Worm (Caenorhabditis elegans) whole organism, early embryonic: ENCODE results near the gene F40G9.5.

Source experiments
- B0310.2 ChIP-seq: sonication (generic microtip); optimal IDR thresholded peaks from 2 replicates; lab custom pipeline; 2016; ENCODE audit warnings: mild to moderate bottlenecking, missing genetic modification characterization, missing compliant biosample characterization
- F13C5.2 ChIP-seq: sonication (generic microtip); optimal IDR thresholded peaks from 2 replicates; lab custom pipeline; 2017; ENCODE audit warnings: mild to moderate bottlenecking, missing genetic modification characterization, inconsistent platforms, missing compliant biosample characterization
- aly-1 ChIP-seq: sonication (generic microtip); optimal IDR thresholded peaks from 2 replicates; lab custom pipeline; 2016; ENCODE audit warnings: missing genetic modification characterization, missing compliant biosample characterization
- ama-1 ChIP-seq: fragments of 150-350 bp; optimal IDR thresholded peaks from 2 replicates; lab custom pipeline; 2014
- ceh-13 ChIP-seq: fragments of 200-800 bp; sonication (Bioruptor generic); optimal IDR thresholded peaks from 2 replicates; lab custom pipeline; 2018; ENCODE audit warnings: mild to moderate bottlenecking, missing genetic modification characterization, missing compliant biosample characterization
- ceh-36 ChIP-seq: sonication (generic microtip); optimal IDR thresholded peaks from 2 replicates; lab custom pipeline; 2016; ENCODE audit warnings: missing genetic modification characterization, inconsistent platforms, missing compliant biosample characterization
- ets-7 ChIP-seq: sonication (generic microtip); optimal IDR thresholded peaks from 2 replicates; lab custom pipeline; 2016; ENCODE audit warnings: missing genotype, missing genetic modification characterization, missing compliant biosample characterization
- flt-1 ChIP-seq: fragments of 200-800 bp; sonication (Bioruptor generic); IDR thresholded peaks from 2 replicates; pipeline ENCODE4 v1.3.6; 2022; ENCODE audit warnings: missing genetic modification characterization, missing compliant biosample characterization
- hmbx-1 ChIP-seq: sonication (generic microtip); optimal IDR thresholded peaks from 2 replicates; lab custom pipeline; 2016; ENCODE audit warnings: mild to moderate bottlenecking, missing genetic modification characterization, missing compliant biosample characterization
- hmg-4 ChIP-seq: fragments of 200-800 bp; sonication (Bioruptor generic); optimal IDR thresholded peaks from 2 replicates; lab custom pipeline; 2018; ENCODE audit warnings: mild to moderate bottlenecking, missing genetic modification characterization, missing compliant biosample characterization
- hnd-1 ChIP-seq: sonication (generic microtip); optimal IDR thresholded peaks from 2 replicates; lab custom pipeline; 2016; ENCODE audit warnings: missing genetic modification characterization, missing compliant biosample characterization
- pes-1 ChIP-seq: fragments of 200-800 bp; sonication (Bioruptor generic); IDR thresholded peaks from 2 replicates; pipeline ENCODE4 v1.3.6; 2022; ENCODE audit warnings: missing genetic modification reagents, missing genetic modification characterization, missing compliant biosample characterization
- scrt-1 ChIP-seq: fragments of 200-800 bp; sonication (Bioruptor generic); IDR thresholded peaks from 2 replicates; pipeline ENCODE4 v1.3.6; 2022; ENCODE audit warnings: missing genetic modification characterization, missing compliant biosample characterization
- sea-1 ChIP-seq: fragments of 200-800 bp; sonication (Bioruptor generic); conservative IDR thresholded peaks from 2 replicates; pipeline ENCODE4 v1.3.6; 2022; ENCODE audit warnings: missing genetic modification characterization, missing compliant biosample characterization
- tbx-11 ChIP-seq: fragments of 200-800 bp; sonication (Bioruptor generic); IDR thresholded peaks from 2 replicates; pipeline ENCODE4 v1.3.6; 2022; ENCODE audit warnings: missing genetic modification characterization, missing compliant biosample characterization
- tbx-37 ChIP-seq: fragments of 200-800 bp; sonication (Bioruptor generic); conservative IDR thresholded peaks from 2 replicates; pipeline ENCODE4 v1.3.6; 2022; ENCODE audit warnings: missing genetic modification reagents, missing genetic modification characterization, missing compliant biosample characterization
- tra-4 ChIP-seq: sonication (generic microtip); optimal IDR thresholded peaks from 2 replicates; lab custom pipeline; 2017; ENCODE audit warnings: missing genetic modification characterization, missing compliant biosample characterization

The F40G9.5 gene

DNA sequence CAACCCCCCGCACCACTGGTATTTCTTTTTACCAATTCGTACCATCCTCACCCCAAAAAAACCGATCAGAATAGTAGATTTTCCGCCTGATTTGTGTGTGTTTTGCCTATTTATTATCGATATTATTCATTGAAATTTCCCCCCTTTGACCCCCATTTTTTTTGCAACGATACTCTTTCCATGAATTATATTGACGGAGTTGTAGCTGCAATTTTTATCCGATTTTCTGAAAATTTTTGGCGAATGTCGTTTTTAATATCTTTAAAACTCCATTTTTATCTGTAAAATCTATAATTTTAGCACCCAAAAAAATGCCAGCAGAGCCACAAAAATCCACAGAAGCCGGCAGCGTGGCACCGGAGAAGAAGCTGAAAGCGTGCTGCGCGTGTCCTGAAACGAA is 9.6 kb downstream of the F40G9.5 start, which contains the start of gene cox-17:
Gene cox-17, plus strand, starts transcription at position 301 of the 400 bp plus-strand sequence.
- TF ChIP-seq tra-4 (tag; lab: Kevin White, UChicago) (no peak), ceh-36 (tag; lab: Kevin White, UChicago) (no peak), pes-1 (GFP tag; lab: Robert Waterston, UW) (no peak), ets-7 (tag; lab: Kevin White, UChicago) (no peak), sea-1 (GFP tag; lab: Robert Waterston, UW) (no peak), tbx-37 (GFP tag; lab: Robert Waterston, UW) (no peak), ama-1 (lab: Kevin White, UChicago) (no peak), flt-1 (GFP tag; lab: Robert Waterston, UW) (no peak), F13C5.2 (tag; lab: Kevin White, UChicago) (no peak), tbx-11 (no peak), hnd-1 (tag; lab: Kevin White, UChicago) (no peak), hmbx-1 (tag; lab: Kevin White, UChicago) (no peak), ceh-13 (GFP tag; lab: Kevin White, UChicago) (no peak), B0310.2 (no peak), scrt-1 (GFP tag; lab: Robert Waterston, UW) (no peak)

DNA sequence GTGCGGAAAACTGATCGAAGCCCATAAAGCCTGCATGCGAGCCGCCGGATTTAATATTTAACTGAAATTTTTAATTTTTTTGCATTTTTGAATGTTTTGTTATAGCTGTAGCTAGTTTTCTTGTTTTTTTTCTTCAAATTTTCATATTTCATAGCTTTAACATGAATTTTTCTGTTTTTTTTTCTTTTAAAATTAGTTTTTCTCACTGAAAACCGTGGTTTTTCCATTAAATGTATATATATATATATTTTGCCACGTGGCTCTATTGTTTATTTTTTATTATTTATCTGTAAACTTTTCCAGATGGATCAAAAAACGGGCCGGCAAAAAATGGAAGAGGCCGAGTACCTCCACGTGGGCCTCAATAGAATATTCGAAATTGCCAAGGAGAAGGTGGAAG is 10.7 kb downstream of the F40G9.5 start, which contains the start of gene sec-20:
Gene sec-20, plus strand, starts transcription at position 301 of the 400 bp plus-strand sequence.
- TF ChIP-seq ets-7 (tag; lab: Kevin White, UChicago) (no peak), F13C5.2 (tag; lab: Kevin White, UChicago) (no peak), ceh-36 (tag; lab: Kevin White, UChicago) (no peak), ceh-13 (GFP tag; lab: Kevin White, UChicago) (no peak), scrt-1 (GFP tag; lab: Robert Waterston, UW) (no peak), tbx-11 (no peak), hnd-1 (tag; lab: Kevin White, UChicago) (no peak), flt-1 (GFP tag; lab: Robert Waterston, UW) (no peak), sea-1 (GFP tag; lab: Robert Waterston, UW) (no peak), hmg-4 (GFP tag; lab: Kevin White, UChicago) (no peak), hmbx-1 (tag; lab: Kevin White, UChicago) (no peak), tbx-37 (GFP tag; lab: Robert Waterston, UW) (no peak), aly-1 (tag; lab: Kevin White, UChicago) (no peak), pes-1 (GFP tag; lab: Robert Waterston, UW) (no peak), tra-4 (tag; lab: Kevin White, UChicago) (no peak), ama-1 (lab: Kevin White, UChicago) (no peak), B0310.2 (no peak)

DNA sequence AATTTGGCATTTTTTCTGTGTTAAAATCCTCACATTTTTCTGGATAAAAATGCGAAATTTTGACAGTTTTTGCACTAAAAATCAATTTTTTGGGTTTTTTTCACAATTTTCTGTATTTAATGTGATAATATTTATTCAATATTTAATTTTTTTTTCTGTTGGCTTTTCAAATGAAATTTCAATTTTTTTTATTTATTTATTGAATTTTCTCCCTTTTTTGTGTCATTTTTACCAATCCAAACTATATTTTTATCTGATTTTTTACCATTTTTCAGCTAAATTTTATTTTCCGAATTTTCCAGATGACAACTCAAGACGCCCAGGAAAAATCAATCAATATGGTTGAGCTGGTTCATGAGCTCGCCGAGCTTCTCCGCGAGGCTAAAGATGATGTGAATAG is 13.1 kb downstream of the F40G9.5 start, which contains the start of gene F40G9.17:
Gene F40G9.17, plus strand, starts transcription at position 301 of the 400 bp plus-strand sequence.
- no peak for TF ChIP-seq ets-7 (tag; lab: Kevin White, UChicago)
- no peak for TF ChIP-seq tbx-11
- no peak for TF ChIP-seq sea-1 (GFP tag; lab: Robert Waterston, UW)
- no peak for TF ChIP-seq aly-1 (tag; lab: Kevin White, UChicago)
- no peak for TF ChIP-seq hnd-1 (tag; lab: Kevin White, UChicago)
- TF ChIP-seq pes-1 (GFP tag; lab: Robert Waterston, UW): no peak
- TF ChIP-seq flt-1 (GFP tag; lab: Robert Waterston, UW): no peak
- TF ChIP-seq ama-1 (lab: Kevin White, UChicago): no peak
- no peak for TF ChIP-seq hmbx-1 (tag; lab: Kevin White, UChicago)
- no peak for TF ChIP-seq tra-4 (tag; lab: Kevin White, UChicago)
- no peak for TF ChIP-seq ceh-13 (GFP tag; lab: Kevin White, UChicago)
- TF ChIP-seq B0310.2: no peak
- TF ChIP-seq hmg-4 (GFP tag; lab: Kevin White, UChicago): no peak
- no peak for TF ChIP-seq tbx-37 (GFP tag; lab: Robert Waterston, UW)
- no peak for TF ChIP-seq ceh-36 (tag; lab: Kevin White, UChicago)
- no peak for TF ChIP-seq F13C5.2 (tag; lab: Kevin White, UChicago)
- no peak for TF ChIP-seq scrt-1 (GFP tag; lab: Robert Waterston, UW)

DNA sequence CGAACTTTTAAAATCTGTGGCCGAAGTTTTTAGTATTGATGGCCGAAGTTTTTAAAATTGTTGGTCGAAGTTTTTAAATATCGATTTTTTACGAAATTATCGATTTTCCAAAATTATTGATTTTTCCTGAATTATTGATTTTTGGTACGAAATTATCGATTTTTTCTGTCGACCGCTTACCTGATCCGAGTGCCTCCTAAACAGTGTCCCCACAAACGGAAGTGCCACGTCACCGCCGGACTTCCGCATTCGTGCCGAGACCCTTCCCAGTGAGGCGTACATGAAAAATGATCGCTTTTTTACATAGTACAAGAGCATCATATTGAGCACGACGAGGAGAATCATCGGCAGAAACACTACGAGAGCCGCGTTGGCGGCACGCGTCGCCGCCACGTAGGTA is 22.9 kb downstream of the F40G9.5 start:
- TF ChIP-seq hnd-1 (tag; lab: Kevin White, UChicago) (no peak), tra-4 (tag; lab: Kevin White, UChicago) (no peak), ceh-36 (tag; lab: Kevin White, UChicago) (no peak)

DNA sequence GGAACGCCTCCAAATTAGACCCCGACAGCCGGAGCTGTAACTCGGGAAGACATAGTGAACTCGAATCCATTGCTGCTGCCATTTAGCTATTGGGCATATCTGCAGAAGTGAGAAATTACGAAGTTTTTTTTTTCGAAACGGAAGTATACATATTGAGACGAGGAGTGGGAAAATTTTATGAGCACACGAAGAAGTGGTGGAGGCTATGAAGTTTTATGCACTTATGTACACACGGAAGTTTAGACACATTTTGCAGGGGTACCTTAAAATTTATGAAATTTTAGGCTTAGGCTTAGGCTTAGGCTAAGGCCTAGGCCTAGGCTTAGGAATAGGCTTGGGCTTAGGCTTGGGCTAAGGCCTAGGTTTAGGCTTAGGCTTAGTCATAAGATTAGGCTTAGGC is 26.0 kb downstream of the F40G9.5 start, which contains the start of gene W10C4.1:
Gene W10C4.1, minus strand, starts transcription at position 101 of the 400 bp plus-strand sequence.
- TF ChIP-seq F13C5.2 (tag; lab: Kevin White, UChicago) (no peak), tra-4 (tag; lab: Kevin White, UChicago) (no peak), tbx-37 (GFP tag; lab: Robert Waterston, UW) (no peak), ceh-36 (tag; lab: Kevin White, UChicago) (no peak), hmbx-1 (tag; lab: Kevin White, UChicago) (no peak), tbx-11 (no peak), ama-1 (lab: Kevin White, UChicago) (no peak), hmg-4 (GFP tag; lab: Kevin White, UChicago) (no peak), pes-1 (GFP tag; lab: Robert Waterston, UW) (no peak), scrt-1 (GFP tag; lab: Robert Waterston, UW) (no peak), sea-1 (GFP tag; lab: Robert Waterston, UW) (no peak)

DNA sequence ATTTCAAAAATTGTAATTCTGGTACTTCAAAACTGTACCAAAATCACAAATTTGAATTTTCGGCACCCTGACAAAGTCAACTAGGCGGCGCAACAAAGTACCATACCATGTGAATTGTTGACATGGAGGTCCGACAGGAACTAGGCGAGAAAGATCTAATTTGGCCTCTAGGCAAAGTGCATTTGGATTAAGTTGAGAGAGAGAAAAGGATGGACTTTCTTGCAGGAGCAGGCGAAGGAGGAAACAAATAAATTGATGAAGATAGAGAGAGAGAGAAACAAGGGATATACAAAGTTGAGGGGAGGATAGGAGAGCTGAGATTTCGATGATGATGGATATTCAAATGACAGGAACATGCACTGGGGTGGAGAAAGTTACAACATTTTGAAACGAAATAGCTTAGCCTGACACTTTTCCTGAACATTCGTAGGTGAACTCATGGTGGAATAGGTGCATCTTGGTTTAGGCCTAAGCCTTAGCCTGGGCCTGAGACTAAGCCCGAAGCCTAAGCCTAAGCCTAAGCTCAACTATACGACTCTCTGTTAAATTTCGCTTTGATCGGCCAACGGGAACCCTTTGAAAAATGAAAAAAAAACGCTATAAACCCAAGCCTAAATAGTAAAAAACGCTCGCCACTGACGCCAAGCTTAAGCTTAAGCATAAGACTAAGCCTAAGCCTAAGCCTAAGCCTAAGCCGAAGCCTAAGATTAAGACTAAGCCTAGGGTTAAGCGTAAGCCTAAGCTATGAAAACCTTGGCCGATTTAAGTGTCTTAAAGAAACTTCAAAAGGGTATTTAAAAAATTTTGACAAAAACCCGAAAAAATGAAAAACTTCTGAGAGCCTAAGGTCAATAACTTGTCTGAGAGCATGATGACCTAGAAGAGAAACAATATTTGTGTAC is 28.0 kb downstream of the F40G9.5 start:
- no peak for TF ChIP-seq hnd-1 (tag; lab: Kevin White, UChicago)
- no peak for TF ChIP-seq B0310.2
- no peak for TF ChIP-seq tra-4 (tag; lab: Kevin White, UChicago)
- no peak for TF ChIP-seq scrt-1 (GFP tag; lab: Robert Waterston, UW)
- no peak for TF ChIP-seq ceh-36 (tag; lab: Kevin White, UChicago)
- no peak for TF ChIP-seq tbx-37 (GFP tag; lab: Robert Waterston, UW)
- TF ChIP-seq flt-1 (GFP tag; lab: Robert Waterston, UW): no peak
- TF ChIP-seq hmg-4 (GFP tag; lab: Kevin White, UChicago): no peak
- no peak for TF ChIP-seq ceh-13 (GFP tag; lab: Kevin White, UChicago)
- no peak for TF ChIP-seq pes-1 (GFP tag; lab: Robert Waterston, UW)
- TF ChIP-seq tbx-11: no peak
- TF ChIP-seq aly-1 (tag; lab: Kevin White, UChicago): no peak
- no peak for TF ChIP-seq F13C5.2 (tag; lab: Kevin White, UChicago)
- TF ChIP-seq ama-1 (lab: Kevin White, UChicago): no peak
- TF ChIP-seq ets-7 (tag; lab: Kevin White, UChicago): no peak
- no peak for TF ChIP-seq hmbx-1 (tag; lab: Kevin White, UChicago)
- TF ChIP-seq sea-1 (GFP tag; lab: Robert Waterston, UW): no peak
